In the genomic region with DNA sequence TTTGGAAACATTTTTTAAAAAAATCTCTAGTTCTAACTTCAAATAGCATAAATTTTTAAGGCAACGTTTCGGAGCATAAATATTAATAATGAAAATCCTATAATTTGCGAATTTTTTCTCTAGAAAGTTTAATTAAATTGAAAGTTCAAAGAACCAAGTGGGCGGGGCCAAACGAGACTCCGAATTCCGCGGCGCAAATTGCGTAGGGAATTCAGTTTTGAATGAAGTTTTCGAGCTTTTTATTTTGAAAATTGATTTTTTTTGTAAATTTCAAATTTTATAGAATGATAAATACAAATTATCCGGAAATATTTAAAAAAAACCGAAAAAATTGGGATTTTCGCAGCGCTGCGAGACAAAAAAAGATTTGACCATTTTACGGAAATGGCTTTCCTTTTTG, we compare ENCODE assay signal across 2 worm cellular contexts.
TF ChIP-seq lines count a peak whose summit lies in the region.

No protein-coding gene starts in this region.

TF ChIP-seq in whole organism, L4 larva, 104 proteins besides CTCF, POLR2A, EP300 and RAD21:
- TF ChIP-seq spr-1 (tag; optimal IDR thresholded peaks at IDR 0.05; lab: Kevin White, UChicago) = peak; percentile 89
- no peak for TF ChIP-seq arid-1 (GFP tag; conservative IDR thresholded peaks at IDR 0.05; lab: Robert Waterston, UW)
- peak; percentile 87 for TF ChIP-seq T20F7.1 (GFP tag; optimal IDR thresholded peaks at IDR 0.05; lab: Kevin White, UChicago)
- TF ChIP-seq hlh-11 (tag; optimal IDR thresholded peaks at IDR 0.05; lab: Kevin White, UChicago) = no peak
- TF ChIP-seq aha-1 (tag; lab: Kevin White, UChicago) = no peak
- no peak for TF ChIP-seq ces-1 (GFP tag; optimal IDR thresholded peaks at IDR 0.05; lab: Kevin White, UChicago)
- no peak for TF ChIP-seq lin-15B (tag; optimal IDR thresholded peaks at IDR 0.05; lab: Kevin White, UChicago)
- TF ChIP-seq tag-97 (GFP tag; IDR thresholded peaks at IDR 0.05; lab: Robert Waterston, UW) = no peak
- TF ChIP-seq php-3 (GFP tag; IDR thresholded peaks at IDR 0.05; lab: Robert Waterston, UW) = no peak
- TF ChIP-seq fkh-10 (GFP tag; optimal IDR thresholded peaks at IDR 0.05; lab: Kevin White, UChicago) = no peak
- TF ChIP-seq unc-62 (GFP tag; optimal IDR thresholded peaks at IDR 0.05 in 1 of 2; lab: Kevin White, UChicago) = no peak
- TF ChIP-seq unc-62 (tag; optimal IDR thresholded peaks at IDR 0.05; lab: Kevin White, UChicago) = no peak
- no peak for TF ChIP-seq skn-1 (tag; optimal IDR thresholded peaks at IDR 0.05; lab: Kevin White, UChicago)
- TF ChIP-seq mdl-1 (tag; optimal IDR thresholded peaks at IDR 0.05; lab: Kevin White, UChicago) = no peak
- TF ChIP-seq Y5F2A.4 (GFP tag; optimal IDR thresholded peaks at IDR 0.05; lab: Kevin White, UChicago) = no peak
- TF ChIP-seq Y75B8A.6 (GFP tag; IDR thresholded peaks at IDR 0.05; lab: Robert Waterston, UW) = no peak
- no peak for TF ChIP-seq F10B5.3 (tag; optimal IDR thresholded peaks at IDR 0.05; lab: Kevin White, UChicago)
- TF ChIP-seq zag-1 (tag; optimal IDR thresholded peaks at IDR 0.05; lab: Kevin White, UChicago) = no peak
- TF ChIP-seq Y48G9A.11 (GFP tag; IDR thresholded peaks at IDR 0.05; lab: Robert Waterston, UW) = peak; percentile 71
- peak; percentile 77 for TF ChIP-seq spr-3 (GFP tag; optimal IDR thresholded peaks at IDR 0.05; lab: Kevin White, UChicago)

TF ChIP-seq in whole organism, young adult, 124 proteins besides CTCF, POLR2A, EP300 and RAD21:
- TF ChIP-seq sptf-2 (GFP tag; optimal IDR thresholded peaks at IDR 0.05; lab: Kevin White, UChicago) (no peak), attf-3 (GFP tag; conservative IDR thresholded peaks at IDR 0.05; lab: Robert Waterston, UW) (peak; percentile 84)
